Worm (Caenorhabditis elegans) whole organism, L4/young adult: ENCODE measurements around the gene C48B4.3.

Source experiments
- W03F9.2 ChIP-seq: fragments of 150-350 bp; optimal IDR thresholded peaks from 2 replicates; lab custom pipeline; 2014; ENCODE audit warnings: missing biosample characterization, missing genetic modification characterization
- dao-5 ChIP-seq: sonication (generic microtip); optimal IDR thresholded peaks from 2 replicates; lab custom pipeline; 2016; ENCODE audit warnings: missing genotype, missing genetic modification characterization, moderate library complexity, missing compliant biosample characterization
- him-1 ChIP-seq: sonication (generic microtip); optimal IDR thresholded peaks from 2 replicates; lab custom pipeline; 2016; ENCODE audit warnings: missing genotype, missing genetic modification reagents, missing genetic modification characterization, missing compliant biosample characterization

The C48B4.3 gene

ce11 chrIII:9582240-9582639 lies at the start of gene C48B4.3:
Gene C48B4.3, minus strand, starts transcription at chrIII:9582388.
- TF ChIP-seq him-1 (tag; lab: Kevin White, UChicago), result no peak
- no peak for TF ChIP-seq dao-5 (tag; lab: Kevin White, UChicago)
- no peak for TF ChIP-seq W03F9.2 (tag; lab: Kevin White, UChicago)

ce11 chrIII:9631117-9631655 lies 49.0 kb upstream of the C48B4.3 start, which contains the start of gene ubc-7:
Gene ubc-7, minus strand, starts transcription at chrIII:9631167.
- peak; percentile 79 for TF ChIP-seq W03F9.2 (tag; lab: Kevin White, UChicago)
- no peak for TF ChIP-seq dao-5 (tag; lab: Kevin White, UChicago)
- TF ChIP-seq him-1 (tag; lab: Kevin White, UChicago), result no peak

ce11 chrIII:9629855-9630254 lies 47.7 kb upstream of the C48B4.3 start, which contains the start of gene rpac-19:
Gene rpac-19, minus strand, starts transcription at chrIII:9629885.
- TF ChIP-seq dao-5 (tag; lab: Kevin White, UChicago) (no peak), him-1 (tag; lab: Kevin White, UChicago) (no peak), W03F9.2 (tag; lab: Kevin White, UChicago) (peak; percentile 74)

- no peak for TF ChIP-seq him-1 (tag; lab: Kevin White, UChicago)
Observed at ce11 chrIII:9629054-9629453, 46.9 kb upstream of the C48B4.3 start, which contains the start of gene tbg-1. Gene tbg-1, minus strand, starts transcription at chrIII:9629154.

ce11 chrIII:9626602-9627001 lies 44.4 kb upstream of the C48B4.3 start:
- TF ChIP-seq W03F9.2 (tag; lab: Kevin White, UChicago), result no peak
- TF ChIP-seq dao-5 (tag; lab: Kevin White, UChicago), result no peak
- TF ChIP-seq him-1 (tag; lab: Kevin White, UChicago), result no peak

- no peak for TF ChIP-seq W03F9.2 (tag; lab: Kevin White, UChicago)
- TF ChIP-seq him-1 (tag; lab: Kevin White, UChicago), result no peak
- no peak for TF ChIP-seq dao-5 (tag; lab: Kevin White, UChicago)
Observed at ce11 chrIII:9623460-9623859, 41.3 kb upstream of the C48B4.3 start.

ce11 chrIII:9621840-9622525 lies 39.8 kb upstream of the C48B4.3 start:
- TF ChIP-seq dao-5 (tag; lab: Kevin White, UChicago) (no peak), W03F9.2 (tag; lab: Kevin White, UChicago) (no peak), him-1 (tag; lab: Kevin White, UChicago) (no peak)

- no peak for TF ChIP-seq him-1 (tag; lab: Kevin White, UChicago)
- no peak for TF ChIP-seq W03F9.2 (tag; lab: Kevin White, UChicago)
Observed at ce11 chrIII:9620148-9620547, 38.0 kb upstream of the C48B4.3 start.

ce11 chrIII:9619079-9619761 lies 37.0 kb upstream of the C48B4.3 start, which contains the start of gene hlh-11:
Gene hlh-11, plus strand, starts transcription at chrIII:9619711.
- TF ChIP-seq W03F9.2 (tag; lab: Kevin White, UChicago) (peak; percentile 86), dao-5 (tag; lab: Kevin White, UChicago) (peak; percentile 37), him-1 (tag; lab: Kevin White, UChicago) (peak; percentile 89)

- TF ChIP-seq him-1 (tag; lab: Kevin White, UChicago), result no peak
- TF ChIP-seq W03F9.2 (tag; lab: Kevin White, UChicago), result no peak
- no peak for TF ChIP-seq dao-5 (tag; lab: Kevin White, UChicago)
Observed at ce11 chrIII:9617599-9618262, 35.5 kb upstream of the C48B4.3 start.

ce11 chrIII:9616933-9617332 lies 34.7 kb upstream of the C48B4.3 start:
- TF ChIP-seq W03F9.2 (tag; lab: Kevin White, UChicago) (peak; percentile 61), dao-5 (tag; lab: Kevin White, UChicago) (no peak), him-1 (tag; lab: Kevin White, UChicago) (no peak)

- no peak for TF ChIP-seq him-1 (tag; lab: Kevin White, UChicago)
- no peak for TF ChIP-seq dao-5 (tag; lab: Kevin White, UChicago)
- TF ChIP-seq W03F9.2 (tag; lab: Kevin White, UChicago), result no peak
Observed at ce11 chrIII:9616426-9616825, 34.2 kb upstream of the C48B4.3 start, which contains the start of gene hcp-3. Gene hcp-3, minus strand, starts transcription at chrIII:9616470.

ce11 chrIII:9615114-9615513 lies 32.9 kb upstream of the C48B4.3 start:
- no peak for TF ChIP-seq dao-5 (tag; lab: Kevin White, UChicago)
- no peak for TF ChIP-seq him-1 (tag; lab: Kevin White, UChicago)
- no peak for TF ChIP-seq W03F9.2 (tag; lab: Kevin White, UChicago)
